Worm (Caenorhabditis elegans): ENCODE results near the gene F09C6.14.

The F09C6.14 gene

ce11 chrV:16927345-16927744 is 46.6 kb downstream of the F09C6.14 start, which contains the start of gene Y102A5C.36:
Gene Y102A5C.36 (minus strand): TSS chrV:16927445.
- TF ChIP-seq sea-1 (GFP tag; conservative IDR thresholded peaks at IDR 0.05) (no peak), hmg-4 (GFP tag; optimal IDR thresholded peaks at IDR 0.05) (no peak), hmbx-1 (tag; optimal IDR thresholded peaks at IDR 0.05) (no peak)

Data from whole organism, early embryonic.